Worm (Caenorhabditis elegans): Measurements from ENCODE around the gene acbp-5.

acbp-5 gene

ce11 chrIII:13622268-13622667 is 19.2 kb downstream of the acbp-5 start, which contains the start of gene hip-1 (continued):
- TF ChIP-seq fkh-10 (GFP tag; optimal IDR thresholded peaks at IDR 0.05) (no peak), nhr-42 (GFP tag; IDR thresholded peaks at IDR 0.05) (no peak), ceh-82 (tag; optimal IDR thresholded peaks at IDR 0.05) (no peak), lin-13 (GFP tag; optimal IDR thresholded peaks at IDR 0.05) (no peak), cey-2 (tag; optimal IDR thresholded peaks at IDR 0.05; ENCODE audit: borderline replicate concordance, insufficient read depth) (no peak), daf-16 (GFP tag; optimal IDR thresholded peaks at IDR 0.05) (no peak), daf-16 (tag; optimal IDR thresholded peaks at IDR 0.05) (peak; percentile 71), set-16 (GFP tag; IDR thresholded peaks at IDR 0.05) (no peak), Y105C5A.15 (GFP tag; IDR thresholded peaks at IDR 0.05) (no peak), hlh-30 (tag; optimal IDR thresholded peaks at IDR 0.05; ENCODE audit: insufficient read depth) (peak; percentile 80), F37D6.2 (tag; optimal IDR thresholded peaks at IDR 0.05) (no peak), tag-97 (GFP tag; IDR thresholded peaks at IDR 0.05) (no peak), mdt-29 (GFP tag; IDR thresholded peaks at IDR 0.05) (no peak), unc-130 (GFP tag; optimal IDR thresholded peaks at IDR 0.05) (peak; percentile 7), ceh-28 (tag; optimal IDR thresholded peaks at IDR 0.05) (no peak), mes-2 (tag; optimal IDR thresholded peaks at IDR 0.05; ENCODE audit: poor library complexity, severe bottlenecking) (peak; percentile 50), pqm-1 (tag; optimal IDR thresholded peaks at IDR 0.05) (no peak), vab-7 (GFP tag; IDR thresholded peaks at IDR 0.05) (no peak), php-3 (GFP tag; IDR thresholded peaks at IDR 0.05) (no peak), lin-38 (GFP tag; IDR thresholded peaks at IDR 0.05) (peak; percentile 63), hmg-1.1 (GFP tag; IDR thresholded peaks at IDR 0.05) (peak; percentile 28; the same call in 1 of the 2 replicates), nhr-48 (tag; optimal IDR thresholded peaks at IDR 0.05) (no peak), madf-5 (GFP tag; IDR thresholded peaks at IDR 0.05) (no peak), attf-4 (tag; optimal IDR thresholded peaks at IDR 0.05) (no peak)

DNA sequence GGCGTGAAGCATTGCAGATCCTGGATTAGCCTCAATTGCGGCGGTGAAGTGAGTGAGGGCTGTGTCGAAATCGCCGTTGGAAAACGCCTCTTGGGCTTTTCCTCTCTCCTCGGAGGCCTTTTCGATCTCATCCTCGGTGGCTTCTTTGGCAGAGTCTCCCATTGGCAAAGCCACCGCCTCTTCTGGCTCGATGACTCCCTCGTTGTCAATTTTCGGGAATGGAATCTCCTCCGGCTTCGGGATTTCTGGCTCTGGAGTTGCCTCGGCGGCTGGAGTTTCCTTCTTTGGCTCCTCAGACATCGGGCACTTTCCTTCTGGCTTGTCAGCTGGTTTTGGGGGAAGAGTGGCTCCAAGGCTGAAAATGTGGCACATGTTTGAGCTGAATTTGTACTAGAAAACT is 19.8 kb downstream of the acbp-5 start:
- TF ChIP-seq set-16 (GFP tag; IDR thresholded peaks at IDR 0.05) = peak; percentile 84
- no peak for TF ChIP-seq R02D3.7 (tag; optimal IDR thresholded peaks at IDR 0.05)

ce11 chrIII:13621012-13621411 is 20.5 kb downstream of the acbp-5 start:
- TF ChIP-seq daf-16 (GFP tag; optimal IDR thresholded peaks at IDR 0.05) (peak in 1 of 2 experiments; percentile 4), daf-16 (tag; optimal IDR thresholded peaks at IDR 0.05) (no peak), madf-5 (GFP tag; IDR thresholded peaks at IDR 0.05) (0 out of 4 replicates have a peak, but pooled peaks of 1 of the 2 experiments have one; percentile 56), madf-9 (GFP tag; conservative IDR thresholded peaks at IDR 0.05) (no peak), unc-130 (GFP tag; optimal IDR thresholded peaks at IDR 0.05) (no peak), unc-62 (GFP tag; optimal IDR thresholded peaks at IDR 0.05 in 1 of 2) (peak in 1 of 2 experiments; percentile 68), unc-62 (tag; optimal IDR thresholded peaks at IDR 0.05) (no peak)

ce11 chrIII:13616793-13617192 is 24.7 kb downstream of the acbp-5 start, which contains the start of gene T12D8.9:
Gene T12D8.9 (plus strand): TSS chrIII:13617104.
- TF ChIP-seq F26F4.8 (GFP tag; conservative IDR thresholded peaks at IDR 0.05) (no peak), rbr-2 (tag; optimal IDR thresholded peaks at IDR 0.05) (no peak), duxl-1 (tag; optimal IDR thresholded peaks at IDR 0.05; ENCODE audit: poor library complexity) (no peak), daf-16 (GFP tag; optimal IDR thresholded peaks at IDR 0.05) (peak in 1 of 2 experiments; percentile 17), daf-16 (tag; optimal IDR thresholded peaks at IDR 0.05) (no peak), nhr-42 (GFP tag; IDR thresholded peaks at IDR 0.05) (no peak), unc-62 (GFP tag; optimal IDR thresholded peaks at IDR 0.05 in 1 of 2) (peak in 1 of 2 experiments; percentile 78), unc-62 (tag; optimal IDR thresholded peaks at IDR 0.05) (no peak), fos-1 (tag; optimal IDR thresholded peaks at IDR 0.05) (no peak), hlh-11 (tag; optimal IDR thresholded peaks at IDR 0.05) (peak; percentile 42), arid-1 (GFP tag; conservative IDR thresholded peaks at IDR 0.05) (0 out of 2 replicates have a peak, but pooled peaks have one; percentile 5)
